Worm (Caenorhabditis elegans): ENCODE data around the gene srab-1.

Gene srab-1

ce11 chrV:5113654-5114053 is 11.7 kb upstream of the srab-1 start, which contains the start of gene C04F5.8:
C04F5.8 (minus strand) TSS chrV:5113754.
- peak; percentile 38 for TF ChIP-seq lsl-1 (GFP tag; optimal IDR thresholded peaks at IDR 0.05)
- no peak for TF ChIP-seq D2030.7 (GFP tag; IDR thresholded peaks at IDR 0.05)
- no peak for TF ChIP-seq zfh-2 (GFP tag; conservative IDR thresholded peaks at IDR 0.05)
- no peak for TF ChIP-seq ets-4 (GFP tag; optimal IDR thresholded peaks at IDR 0.05)
- TF ChIP-seq egl-44 (GFP tag; IDR thresholded peaks at IDR 0.05) = no peak
- TF ChIP-seq T26A5.8 (tag; optimal IDR thresholded peaks at IDR 0.05) = no peak
- no peak for TF ChIP-seq nhr-80 (tag; optimal IDR thresholded peaks at IDR 0.05)

ce11 chrV:5110684-5111083 is 8.8 kb upstream of the srab-1 start, which contains the start of gene ugt-63:
ugt-63 (minus strand) TSS chrV:5110772.
- TF ChIP-seq mel-28 (tag; optimal IDR thresholded peaks at IDR 0.05; ENCODE audit: borderline replicate concordance) = no peak
- TF ChIP-seq ceh-58 (GFP tag; IDR thresholded peaks at IDR 0.05) = 0 out of 2 replicates have a peak, but pooled peaks have one; percentile 18
- no peak for TF ChIP-seq nhr-120 (GFP tag; IDR thresholded peaks at IDR 0.05)
- TF ChIP-seq lin-54 (GFP tag; optimal IDR thresholded peaks at IDR 0.05) = no peak

- TF ChIP-seq attf-6 (GFP tag; IDR thresholded peaks at IDR 0.05) (no peak), F23B12.7 (tag; optimal IDR thresholded peaks at IDR 0.05; ENCODE audit: insufficient read depth) (no peak), mes-4 (tag; optimal IDR thresholded peaks at IDR 0.05) (no peak), ztf-6 (GFP tag; IDR thresholded peaks at IDR 0.05) (no peak), akir-1 (GFP tag; optimal IDR thresholded peaks at IDR 0.05) (no peak), ccch-3 (GFP tag; optimal IDR thresholded peaks at IDR 0.05) (no peak), lin-54 (GFP tag; optimal IDR thresholded peaks at IDR 0.05) (no peak), ets-4 (GFP tag; optimal IDR thresholded peaks at IDR 0.05) (no peak), F39B2.1 (GFP tag; IDR thresholded peaks at IDR 0.05) (no peak), tbx-9 (tag; optimal IDR thresholded peaks at IDR 0.05; ENCODE audit: borderline replicate concordance) (no peak), ceh-58 (GFP tag; IDR thresholded peaks at IDR 0.05) (no peak), pbrm-1 (GFP tag; IDR thresholded peaks at IDR 0.05) (no peak)
Measured at ce11 chrV:5107816-5108215, 5.9 kb upstream of the srab-1 start, which contains the start of gene srab-3. srab-3 (minus strand) TSS chrV:5107916.

ce11 chrV:5104934-5105333 is 3.0 kb upstream of the srab-1 start, which contains the start of gene srab-2:
srab-2 (minus strand) TSS chrV:5105034.
- TF ChIP-seq attf-3 (GFP tag; conservative IDR thresholded peaks at IDR 0.05) (no peak), Y56A3A.18 (GFP tag; IDR thresholded peaks at IDR 0.05) (no peak), sea-2 (GFP tag; IDR thresholded peaks at IDR 0.05) (no peak), ekl-4 (GFP tag; IDR thresholded peaks at IDR 0.05) (no peak), ceh-100 (GFP tag; IDR thresholded peaks at IDR 0.05) (no peak), ztf-22 (GFP tag; optimal IDR thresholded peaks at IDR 0.05) (no peak), repo-1 (tag; optimal IDR thresholded peaks at IDR 0.05) (no peak), C06A6.2 (GFP tag; conservative IDR thresholded peaks at IDR 0.05) (no peak), K12H6.12 (tag; optimal IDR thresholded peaks at IDR 0.05) (no peak), ceh-27 (GFP tag; optimal IDR thresholded peaks at IDR 0.05) (no peak), let-526 (GFP tag; IDR thresholded peaks at IDR 0.05) (no peak), lsl-1 (GFP tag; optimal IDR thresholded peaks at IDR 0.05) (no peak), Y79H2A.3 (GFP tag; conservative IDR thresholded peaks at IDR 0.05) (no peak)

ce11 chrV:5098925-5099324 is 3.0 kb downstream of the srab-1 start, which contains the start of gene unc-46:
unc-46 (minus strand) TSS chrV:5099025.
- TF ChIP-seq ama-1 (optimal IDR thresholded peaks at IDR 0.05) (no peak), ama-1 (GFP tag; optimal IDR thresholded peaks at IDR 0.05) (no peak), ceh-58 (GFP tag; IDR thresholded peaks at IDR 0.05) (no peak), mcd-1 (GFP tag; IDR thresholded peaks at IDR 0.05) (no peak), die-1 (tag; optimal IDR thresholded peaks at IDR 0.05) (no peak), T26A5.8 (tag; optimal IDR thresholded peaks at IDR 0.05) (no peak), lsl-1 (GFP tag; optimal IDR thresholded peaks at IDR 0.05) (no peak), egl-44 (GFP tag; IDR thresholded peaks at IDR 0.05) (no peak), fkh-3 (tag; optimal IDR thresholded peaks at IDR 0.05) (no peak), F22D6.2 (tag; optimal IDR thresholded peaks at IDR 0.05) (no peak), tbp1 (GFP tag; optimal IDR thresholded peaks at IDR 0.05) (no peak), B0035.1 (tag; optimal IDR thresholded peaks at IDR 0.05) (no peak), ztf-25 (GFP tag; IDR thresholded peaks at IDR 0.05) (no peak), let-526 (GFP tag; IDR thresholded peaks at IDR 0.05) (no peak), attf-6 (GFP tag; IDR thresholded peaks at IDR 0.05) (no peak), hmg-20 (GFP tag; IDR thresholded peaks at IDR 0.05) (no peak), aptf-3 (GFP tag; IDR thresholded peaks at IDR 0.05) (no peak), athp-1 (tag; optimal IDR thresholded peaks at IDR 0.05) (no peak)

Data from whole organism, young adult.